Worm (Caenorhabditis elegans) whole organism, L2 larva: ENCODE results near the gene bec-1.

Experiments
- R02D3.7 ChIP-seq: fragments of 150-350 bp; optimal IDR thresholded peaks from 2 replicates; lab custom pipeline; 2014; ENCODE audit warnings: missing biosample characterization, missing genetic modification characterization
- Y55F3AM.14 ChIP-seq: fragments of 200-800 bp; sonication (Bioruptor generic); optimal IDR thresholded peaks from 2 replicates; lab custom pipeline; 2018; ENCODE audit warnings: mild to moderate bottlenecking, missing genetic modification characterization, missing compliant biosample characterization
- ZK546.5 ChIP-seq: sonication (generic microtip); optimal IDR thresholded peaks from 2 replicates; lab custom pipeline; 2017; ENCODE audit warnings: missing biosample characterization, missing genetic modification characterization
- alr-1 ChIP-seq: fragments of 150-350 bp; optimal IDR thresholded peaks from 2 replicates; lab custom pipeline; 2014; ENCODE audit warnings: missing biosample characterization, missing genetic modification characterization
- aly-2 ChIP-seq: fragments of 150-350 bp; optimal IDR thresholded peaks from 2 replicates; lab custom pipeline; 2014; ENCODE audit warnings: missing biosample characterization, missing genetic modification characterization
- ama-1 ChIP-seq: fragments of 150-350 bp; optimal IDR thresholded peaks from 2 replicates; lab custom pipeline; 2018; ENCODE audit warnings: inconsistent platforms
- blmp-1 ChIP-seq: sonication (generic microtip); optimal IDR thresholded peaks from 2 replicates; lab custom pipeline; 2017; ENCODE audit warnings: missing genetic modification characterization, mild to moderate bottlenecking, missing compliant biosample characterization, antibody characterized with exemption, moderate library complexity; ENCODE audit not compliant: insufficient read depth
- elt-3 ChIP-seq: sonication (generic microtip); optimal IDR thresholded peaks from 2 replicates; lab custom pipeline; 2017; ENCODE audit warnings: missing biosample characterization, missing genetic modification characterization
- fos-1 ChIP-seq: fragments of 150-350 bp; optimal IDR thresholded peaks from 2 replicates; lab custom pipeline; 2014; ENCODE audit warnings: missing biosample characterization, missing genetic modification characterization
- lin-39 ChIP-seq: fragments of 150-350 bp; optimal IDR thresholded peaks from 2 replicates; lab custom pipeline; 2014; ENCODE audit warnings: missing biosample characterization, missing genetic modification reagents, missing genetic modification characterization
- mab-5 ChIP-seq: fragments of 150-350 bp; optimal IDR thresholded peaks from 2 replicates; lab custom pipeline; 2014; ENCODE audit warnings: missing biosample characterization, missing genetic modification characterization
- mdl-1 ChIP-seq, 2 experiments: fragments of 150-350 bp in 1 of 2; sonication (generic microtip) in 1 of 2; optimal IDR thresholded peaks; 2 replicates each; lab custom pipeline; 2017; ENCODE audit warnings: missing biosample characterization in 2 of 2, missing genetic modification characterization in 2 of 2
- nhr-10 ChIP-seq: sonication (generic microtip); optimal IDR thresholded peaks from 2 replicates; lab custom pipeline; 2017; ENCODE audit warnings: missing biosample characterization, missing genetic modification characterization
- nhr-129 ChIP-seq: fragments of 150-350 bp; optimal IDR thresholded peaks from 2 replicates; lab custom pipeline; 2014; ENCODE audit warnings: missing biosample characterization, missing genetic modification characterization
- nhr-21 ChIP-seq: fragments of 150-350 bp; optimal IDR thresholded peaks from 2 replicates; lab custom pipeline; 2014; ENCODE audit warnings: missing biosample characterization, missing genetic modification characterization
- nhr-23 ChIP-seq: fragments of 150-350 bp; optimal IDR thresholded peaks from 2 replicates; lab custom pipeline; 2014; ENCODE audit warnings: missing biosample characterization, missing genetic modification reagents, missing genetic modification characterization
- nhr-237 ChIP-seq: fragments of 150-350 bp; optimal IDR thresholded peaks from 2 replicates; lab custom pipeline; 2014; ENCODE audit warnings: missing biosample characterization, missing genetic modification characterization
- nhr-25 ChIP-seq: fragments of 150-350 bp; sonication (generic microtip); optimal IDR thresholded peaks from 3 replicates; lab custom pipeline; 2014; ENCODE audit warnings: missing biosample characterization, missing genetic modification characterization
- peb-1 ChIP-seq: fragments of 150-350 bp; optimal IDR thresholded peaks from 2 replicates; lab custom pipeline; 2014; ENCODE audit warnings: missing biosample characterization, missing genetic modification characterization
- sem-4 ChIP-seq: fragments of 150-350 bp; optimal IDR thresholded peaks from 2 replicates; lab custom pipeline; 2014; ENCODE audit warnings: missing biosample characterization, missing genetic modification reagents, missing genetic modification characterization
- skn-1 ChIP-seq: sonication (generic microtip); optimal IDR thresholded peaks from 2 replicates; lab custom pipeline; 2017; ENCODE audit warnings: missing biosample characterization, missing genetic modification characterization
- sma-3 ChIP-seq: sonication (generic microtip); optimal IDR thresholded peaks from 2 replicates; lab custom pipeline; 2016; ENCODE audit warnings: missing genetic modification reagents, missing genetic modification characterization, missing compliant biosample characterization
- sma-9 ChIP-seq, 2 experiments: fragments of 150-350 bp in 1 of 2; sonication (generic microtip) in 1 of 2; optimal IDR thresholded peaks; 2 replicates each; lab custom pipeline; 2014 to 2016; ENCODE audit warnings: missing genetic modification characterization in 2 of 2, mild to moderate bottlenecking in 1 of 2, missing biosample characterization in 1 of 2, missing compliant biosample characterization in 1 of 2, missing genetic modification reagents in 1 of 2, moderate library complexity in 1 of 2
- snpc-4 ChIP-seq: fragments of 150-350 bp; optimal IDR thresholded peaks from 2 replicates; lab custom pipeline; 2014; ENCODE audit warnings: missing biosample characterization, missing genetic modification characterization
- unc-62 ChIP-seq: fragments of 150-350 bp; optimal IDR thresholded peaks from 2 replicates; lab custom pipeline; 2014; ENCODE audit warnings: missing biosample characterization, missing genetic modification reagents, missing genetic modification characterization
- zag-1 ChIP-seq: fragments of 150-350 bp; optimal IDR thresholded peaks from 2 replicates; lab custom pipeline; 2014; ENCODE audit warnings: missing biosample characterization, missing genetic modification characterization
- ztf-11 ChIP-seq: sonication (generic microtip); optimal IDR thresholded peaks from 2 replicates; lab custom pipeline; 2017; ENCODE audit warnings: missing biosample characterization, missing genetic modification characterization
- ztf-4 ChIP-seq: fragments of 150-350 bp; optimal IDR thresholded peaks from 2 replicates; lab custom pipeline; 2014; ENCODE audit warnings: missing biosample characterization, missing genetic modification characterization

bec-1 gene

DNA sequence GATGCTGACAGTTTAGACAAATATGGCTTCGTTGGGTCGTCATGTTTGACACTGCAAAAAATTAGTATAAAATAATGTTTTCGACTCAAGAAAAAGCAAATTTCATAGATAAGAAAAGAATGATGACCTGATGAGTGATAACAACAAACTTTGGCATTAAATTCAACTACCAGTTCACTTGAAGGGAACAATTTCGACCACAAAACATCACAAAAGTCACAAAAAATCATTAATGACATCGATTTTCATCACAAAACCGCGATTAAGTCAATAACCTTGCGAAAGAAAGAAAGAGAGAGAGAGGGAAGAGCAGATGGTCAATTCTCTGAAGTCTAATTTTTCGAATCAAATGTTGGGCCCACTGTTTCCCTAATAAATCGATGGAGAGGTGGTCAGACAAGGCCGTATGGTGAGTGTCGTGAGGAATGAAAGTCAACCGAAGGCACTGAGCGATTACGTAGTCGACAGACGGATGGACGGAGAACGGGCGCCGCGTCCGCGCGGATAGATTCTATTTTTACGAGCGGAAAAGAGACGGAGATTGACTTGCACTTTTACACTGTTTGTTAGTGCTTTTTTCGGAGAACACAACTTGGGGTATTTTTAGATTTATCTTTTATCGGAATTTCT, at the start of gene bec-1:
bec-1 (minus strand) TSS at position 51 of the 630 bp plus-strand sequence.
- TF ChIP-seq nhr-25: peak; percentile 30
- TF ChIP-seq lin-39: no peak
- peak; percentile 69 for TF ChIP-seq skn-1 (tag; lab: Kevin White, UChicago)
- TF ChIP-seq ztf-4: no peak
- TF ChIP-seq nhr-129 (tag; lab: Kevin White, UChicago): no peak

DNA sequence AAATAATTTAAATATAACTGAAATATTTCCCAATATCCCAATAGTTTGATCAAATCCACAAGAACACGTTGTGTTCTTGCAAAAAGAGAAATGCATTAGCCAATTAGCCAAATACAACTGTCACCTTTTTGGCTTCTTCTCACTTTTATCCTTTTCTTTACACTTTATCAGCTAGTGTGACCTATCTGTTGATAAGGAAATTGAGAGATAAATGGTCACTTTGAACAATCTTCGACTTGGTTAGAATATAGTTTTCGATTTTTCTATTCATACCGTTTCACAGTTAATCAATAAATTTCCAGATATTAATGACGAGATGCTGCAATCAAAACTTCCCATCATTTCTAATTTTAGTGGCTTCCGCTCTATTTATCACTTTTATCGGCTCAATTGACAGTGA, 44.6 kb upstream of the bec-1 start, which contains the start of gene C55C3.1:
C55C3.1 (plus strand) TSS at position 301 of the 400 bp plus-strand sequence.
- TF ChIP-seq blmp-1 (no peak), ama-1 (lab: Kevin White, UChicago) (no peak), mdl-1 (tag; optimal IDR thresholded peaks at IDR 0.05; lab: Kevin White, UChicago) (no peak), nhr-237 (tag; lab: Kevin White, UChicago) (no peak), nhr-129 (tag; lab: Kevin White, UChicago) (no peak)

DNA sequence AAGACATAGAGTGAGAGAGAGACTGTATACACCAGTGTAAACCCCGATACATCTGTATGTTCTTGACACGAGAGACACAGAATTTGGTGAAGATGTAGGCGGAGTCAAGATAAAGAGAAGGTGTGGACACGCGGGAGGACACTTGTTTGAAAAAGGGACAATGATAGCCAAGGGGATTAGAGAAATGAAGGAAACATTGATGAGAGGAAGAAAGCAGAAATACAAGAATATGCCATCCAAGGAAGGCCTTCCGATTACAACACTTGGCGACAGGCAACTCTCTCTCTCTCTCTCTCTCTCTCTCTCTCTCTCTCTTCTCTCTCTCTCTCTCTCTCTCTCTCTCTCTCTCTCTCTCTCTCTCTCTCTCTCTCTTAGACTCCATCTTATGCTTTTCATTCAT, 42.4 kb upstream of the bec-1 start:
- TF ChIP-seq nhr-25: peak; percentile 56
- no peak for TF ChIP-seq nhr-10 (tag; lab: Kevin White, UChicago)
- peak; percentile 63 for TF ChIP-seq blmp-1
- no peak for TF ChIP-seq alr-1 (tag; lab: Kevin White, UChicago)
- no peak for TF ChIP-seq Y55F3AM.14 (GFP tag; lab: Kevin White, UChicago)
- no peak for TF ChIP-seq skn-1 (tag; lab: Kevin White, UChicago)
- TF ChIP-seq elt-3 (tag; lab: Kevin White, UChicago): no peak
- peak; percentile 69 for TF ChIP-seq nhr-21 (tag; lab: Kevin White, UChicago)
- no peak for TF ChIP-seq snpc-4 (tag; lab: Kevin White, UChicago)
- no peak for TF ChIP-seq aly-2
- no peak for TF ChIP-seq sem-4
- no peak for TF ChIP-seq unc-62 (GFP tag; lab: Kevin White, UChicago)

DNA sequence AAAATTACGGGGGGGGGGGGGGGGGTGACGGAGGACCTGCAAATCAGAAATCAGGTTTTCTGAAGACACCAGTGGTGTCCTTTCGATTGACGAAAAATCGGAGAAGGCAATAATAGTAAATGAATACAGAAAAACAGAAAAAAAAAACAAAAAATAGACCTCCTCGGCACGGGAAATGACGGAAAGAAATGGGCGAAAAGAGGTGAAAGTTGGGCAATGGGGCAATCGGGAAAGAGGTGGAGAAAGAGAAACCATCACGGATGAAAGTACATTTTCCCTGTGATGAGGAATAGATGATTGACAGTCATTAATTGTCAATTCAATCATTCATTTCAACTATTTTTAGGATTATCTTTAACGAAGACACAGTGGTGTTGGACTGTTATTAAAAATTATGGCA, 39.7 kb upstream of the bec-1 start:
- TF ChIP-seq blmp-1 (peak; percentile 88), nhr-129 (tag; lab: Kevin White, UChicago) (no peak)

DNA sequence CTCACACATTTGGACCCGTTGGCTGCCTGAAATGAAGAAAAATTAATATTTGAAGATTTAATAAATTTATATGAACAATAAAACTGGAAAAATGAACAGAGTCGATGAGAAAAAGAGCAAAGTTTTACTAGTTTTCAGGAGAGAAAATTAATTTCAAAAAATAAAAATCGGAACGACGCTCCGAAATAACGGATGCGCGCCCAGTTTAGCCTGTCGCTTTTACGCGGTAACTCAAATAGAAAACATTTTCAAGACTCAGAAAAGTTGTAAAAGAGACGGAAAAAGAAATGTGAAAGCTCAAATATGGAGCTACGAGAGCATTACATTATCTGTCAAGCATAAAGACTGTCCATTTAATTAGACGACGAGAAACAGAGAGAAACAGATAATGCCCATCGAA, 39.2 kb upstream of the bec-1 start, which contains the start of the genes C55C3.73 and perm-5:
C55C3.73 (minus strand) TSS at position 9 of the 400 bp plus-strand sequence.
perm-5 (minus strand) TSS at position 26 of the 400 bp plus-strand sequence.
- TF ChIP-seq sma-9 (GFP tag; optimal IDR thresholded peaks at IDR 0.05; lab: Kevin White, UChicago) (no peak), sma-9 (tag; optimal IDR thresholded peaks at IDR 0.05; lab: Kevin White, UChicago) (no peak), peb-1 (tag; lab: Kevin White, UChicago) (no peak), ama-1 (lab: Kevin White, UChicago) (no peak), fos-1 (tag; lab: Kevin White, UChicago) (no peak), nhr-10 (tag; lab: Kevin White, UChicago) (no peak), sma-3 (no peak), alr-1 (tag; lab: Kevin White, UChicago) (no peak), zag-1 (no peak), aly-2 (no peak), nhr-23 (tag; lab: Kevin White, UChicago) (no peak), nhr-237 (tag; lab: Kevin White, UChicago) (no peak), R02D3.7 (tag; lab: Kevin White, UChicago) (no peak), ztf-11 (tag; lab: Kevin White, UChicago) (no peak), unc-62 (GFP tag; lab: Kevin White, UChicago) (no peak), skn-1 (tag; lab: Kevin White, UChicago) (no peak), nhr-21 (tag; lab: Kevin White, UChicago) (no peak)

DNA sequence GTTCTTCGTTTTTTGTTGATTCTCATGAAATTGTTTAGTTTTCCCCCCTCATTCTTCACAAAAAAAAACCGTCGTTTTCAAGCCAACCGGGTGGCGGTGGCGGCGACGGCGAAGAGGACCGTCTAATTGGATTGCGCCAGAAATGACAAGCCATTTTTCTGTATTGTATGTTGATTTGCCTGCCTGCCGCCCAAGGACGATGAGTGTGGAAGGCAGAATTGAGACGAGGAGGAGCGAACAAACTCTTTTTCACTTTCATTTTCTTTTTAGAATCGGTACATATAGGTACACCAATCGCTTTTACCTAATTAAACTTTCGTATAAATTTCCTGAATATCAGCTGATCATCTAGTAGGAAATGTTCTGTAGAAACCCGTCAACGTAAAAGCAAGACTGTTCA, 37.4 kb upstream of the bec-1 start:
- TF ChIP-seq blmp-1: peak; percentile 56
- no peak for TF ChIP-seq ZK546.5 (tag; lab: Kevin White, UChicago)

DNA sequence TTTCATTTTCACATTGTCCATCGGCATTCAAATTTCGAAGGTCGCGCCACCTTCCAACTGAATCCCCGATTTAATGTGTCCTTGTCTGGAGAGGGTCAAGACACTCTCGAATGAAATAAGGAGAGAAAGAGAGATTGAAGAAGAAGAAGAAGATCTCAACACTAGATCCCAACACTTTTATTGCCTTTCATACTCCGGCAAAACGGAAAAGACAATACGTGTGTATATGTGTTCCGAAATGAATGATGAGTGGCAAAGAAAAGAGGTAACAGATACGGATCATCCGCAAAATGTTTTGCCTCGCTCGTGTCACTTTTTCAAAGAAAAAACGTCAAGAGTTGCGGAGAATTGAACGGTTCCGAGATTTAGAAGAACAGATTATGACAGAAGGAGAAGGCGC, 36.1 kb upstream of the bec-1 start:
- TF ChIP-seq mab-5 (tag; lab: Kevin White, UChicago) (no peak), nhr-25 (peak; percentile 47)
